Worm (Caenorhabditis elegans) whole organism, L1 larva: Measurements from ENCODE around the gene F48G7.12.

Experiments used
- C04F5.9 ChIP-seq: sonication (generic microtip); optimal IDR thresholded peaks from 2 replicates; lab custom pipeline; 2016; ENCODE audit warnings: missing genetic modification characterization, missing compliant biosample characterization
- C16A3.4 ChIP-seq: fragments of 150-350 bp; optimal IDR thresholded peaks from 2 replicates; lab custom pipeline; 2014; ENCODE audit warnings: missing biosample characterization, missing genetic modification characterization
- C34B4.2 ChIP-seq: sonication (generic microtip); optimal IDR thresholded peaks from 2 replicates; lab custom pipeline; 2017; ENCODE audit warnings: mild to moderate bottlenecking, missing genetic modification characterization, missing compliant biosample characterization
- F16B12.6 ChIP-seq: fragments of 150-350 bp; optimal IDR thresholded peaks from 2 replicates; lab custom pipeline; 2014; ENCODE audit warnings: missing biosample characterization, missing genetic modification characterization
- aly-2 ChIP-seq: fragments of 150-350 bp; optimal IDR thresholded peaks from 2 replicates; lab custom pipeline; 2014; ENCODE audit warnings: missing biosample characterization, missing genetic modification characterization
- blmp-1 ChIP-seq: fragments of 150-350 bp; optimal IDR thresholded peaks from 2 replicates; lab custom pipeline; 2014; ENCODE audit warnings: missing biosample characterization, missing genetic modification characterization
- ceh-8 ChIP-seq: fragments of 200-800 bp; sonication (Bioruptor generic); optimal IDR thresholded peaks from 2 replicates; lab custom pipeline; 2018; ENCODE audit warnings: mild to moderate bottlenecking, missing genetic modification characterization, moderate library complexity, missing compliant biosample characterization
- ceh-82 ChIP-seq, 3 experiments: fragments of 150-350 bp in 1 of 3; sonication (generic microtip) in 2 of 3; optimal IDR thresholded peaks; 2 replicates each; lab custom pipeline; 2014 to 2017; ENCODE audit warnings: missing biosample characterization in 3 of 3, missing genetic modification characterization in 3 of 3
- ceh-88 ChIP-seq: fragments of 200-800 bp; sonication (Bioruptor generic); IDR thresholded peaks from 2 replicates; pipeline ENCODE4 v1.3.6; 2022; ENCODE audit warnings: missing genetic modification characterization, missing compliant biosample characterization
- ceh-90 ChIP-seq: sonication (generic microtip); optimal IDR thresholded peaks from 2 replicates; lab custom pipeline; 2016; ENCODE audit warnings: missing genetic modification characterization, missing compliant biosample characterization
- ces-1 ChIP-seq: fragments of 150-350 bp; optimal IDR thresholded peaks from 2 replicates; lab custom pipeline; 2014; ENCODE audit warnings: missing biosample characterization, missing genetic modification reagents, missing genetic modification characterization
- dsc-1 ChIP-seq: sonication (generic microtip); optimal IDR thresholded peaks from 2 replicates; lab custom pipeline; 2016; ENCODE audit warnings: mild to moderate bottlenecking, missing genetic modification characterization, missing compliant biosample characterization
- efl-1 ChIP-seq, 4 experiments: fragments of 150-350 bp; optimal IDR thresholded peaks in 3 of 4; peaks in 1 of 4; 1 replicate in 1 of 4; 2 replicates in 3 of 4; lab custom pipeline; 2014; ENCODE audit warnings: missing biosample characterization in 2 of 4, missing genetic modification characterization in 2 of 4, missing genetic modification reagents in 2 of 4
- efl-3 ChIP-seq: fragments of 200-800 bp; sonication (Bioruptor generic); optimal IDR thresholded peaks from 2 replicates; lab custom pipeline; 2018; ENCODE audit warnings: mild to moderate bottlenecking, missing genetic modification characterization, missing compliant biosample characterization
- egl-13 ChIP-seq: sonication (generic microtip); optimal IDR thresholded peaks from 2 replicates; lab custom pipeline; 2016; ENCODE audit warnings: missing genotype, missing genetic modification reagents, missing genetic modification characterization, missing compliant biosample characterization
- elt-3 ChIP-seq, 6 experiments: fragments of 150-350 bp in 1 of 6; sonication (generic microtip); optimal IDR thresholded peaks; 2 replicates each; lab custom pipeline; 2017 to 2018; ENCODE audit warnings: missing biosample characterization in 6 of 6, missing genetic modification characterization in 6 of 6, inconsistent platforms in 1 of 6
- ets-5 ChIP-seq: fragments of 200-800 bp; sonication (Bioruptor generic); IDR thresholded peaks from 2 replicates; pipeline ENCODE4 v1.3.6; 2022; ENCODE audit warnings: missing genetic modification characterization, missing compliant biosample characterization
- fos-1 ChIP-seq: fragments of 150-350 bp; optimal IDR thresholded peaks from 2 replicates; lab custom pipeline; 2014; ENCODE audit warnings: missing biosample characterization, missing genetic modification characterization
- grh-1 ChIP-seq: fragments of 200-800 bp; sonication (Bioruptor generic); IDR thresholded peaks from 2 replicates; pipeline ENCODE4 v1.3.6; 2022; ENCODE audit warnings: missing genetic modification reagents, missing genetic modification characterization, missing compliant biosample characterization
- hlh-4 ChIP-seq: sonication (generic microtip); optimal IDR thresholded peaks from 2 replicates; lab custom pipeline; 2016; ENCODE audit warnings: mild to moderate bottlenecking, missing genetic modification characterization, missing compliant biosample characterization
- hpl-2 ChIP-seq: fragments of 150-350 bp; optimal IDR thresholded peaks from 2 replicates; lab custom pipeline; 2014; ENCODE audit warnings: missing biosample characterization, missing genetic modification reagents, missing genetic modification characterization
- lin-13 ChIP-seq: fragments of 150-350 bp; optimal IDR thresholded peaks from 2 replicates; lab custom pipeline; 2014; ENCODE audit warnings: missing biosample characterization, missing genetic modification reagents, missing genetic modification characterization
- lin-14 ChIP-seq: fragments of 200-800 bp; sonication (Bioruptor generic); optimal IDR thresholded peaks from 2 replicates; lab custom pipeline; 2018; ENCODE audit warnings: mild to moderate bottlenecking, missing genetic modification characterization, moderate library complexity, missing compliant biosample characterization
- lin-35 ChIP-seq, 2 experiments: fragments of 150-350 bp; optimal IDR thresholded peaks; 2 replicates each; lab custom pipeline; 2014; ENCODE audit warnings: missing biosample characterization in 2 of 2, missing genetic modification characterization in 2 of 2, missing genetic modification reagents in 2 of 2
- lin-39 ChIP-seq: fragments of 150-350 bp; optimal IDR thresholded peaks from 2 replicates; lab custom pipeline; 2014; ENCODE audit warnings: missing biosample characterization, missing genetic modification reagents, missing genetic modification characterization
- lir-3 ChIP-seq: sonication (generic microtip); optimal IDR thresholded peaks from 2 replicates; lab custom pipeline; 2016; ENCODE audit warnings: mild to moderate bottlenecking, missing genetic modification characterization, moderate library complexity, missing compliant biosample characterization; ENCODE audit not compliant: poor library complexity
- lsy-2 ChIP-seq, 2 experiments: fragments of 150-350 bp; optimal IDR thresholded peaks; 2 replicates each; lab custom pipeline; 2014; ENCODE audit warnings: missing biosample characterization in 2 of 2, missing genetic modification characterization in 2 of 2
- nhr-19 ChIP-seq: fragments of 200-800 bp; sonication (Bioruptor generic); conservative IDR thresholded peaks from 2 replicates; pipeline ENCODE4 v1.3.6; 2022; ENCODE audit warnings: missing genetic modification characterization, missing compliant biosample characterization
- nhr-20 ChIP-seq: sonication (generic microtip); optimal IDR thresholded peaks from 2 replicates; lab custom pipeline; 2016; ENCODE audit warnings: mild to moderate bottlenecking, missing genetic modification characterization, missing compliant biosample characterization
- nhr-237 ChIP-seq: fragments of 150-350 bp; optimal IDR thresholded peaks from 2 replicates; lab custom pipeline; 2014; ENCODE audit warnings: missing biosample characterization, missing genetic modification characterization
- nhr-28 ChIP-seq: fragments of 150-350 bp; optimal IDR thresholded peaks from 2 replicates; lab custom pipeline; 2014; ENCODE audit warnings: missing biosample characterization, missing genetic modification characterization
- nhr-47 ChIP-seq: sonication (generic microtip); optimal IDR thresholded peaks from 2 replicates; lab custom pipeline; 2016; ENCODE audit warnings: mild to moderate bottlenecking, missing genetic modification characterization, moderate library complexity, missing compliant biosample characterization
- nhr-77 ChIP-seq: fragments of 150-350 bp; optimal IDR thresholded peaks from 2 replicates; lab custom pipeline; 2014; ENCODE audit warnings: missing biosample characterization, missing genetic modification characterization
- nhr-85 ChIP-seq: sonication (generic microtip); peaks from one replicate; lab custom pipeline; 2016; ENCODE audit warnings: missing genetic modification characterization, inconsistent platforms, missing compliant biosample characterization
- nhr-90 ChIP-seq: sonication (generic microtip); optimal IDR thresholded peaks from 2 replicates; lab custom pipeline; 2016; ENCODE audit warnings: mild to moderate bottlenecking, missing genetic modification characterization, missing compliant biosample characterization; ENCODE audit not compliant: poor library complexity
- skn-1 ChIP-seq: fragments of 150-350 bp; optimal IDR thresholded peaks from 2 replicates; lab custom pipeline; 2014; ENCODE audit warnings: missing biosample characterization, missing genetic modification characterization
- snpc-4 ChIP-seq: fragments of 150-350 bp; optimal IDR thresholded peaks from 2 replicates; lab custom pipeline; 2014; ENCODE audit warnings: missing biosample characterization, missing genetic modification characterization
- sptf-1 ChIP-seq: fragments of 150-350 bp; optimal IDR thresholded peaks from 2 replicates; lab custom pipeline; 2014; ENCODE audit warnings: missing biosample characterization, missing genetic modification characterization
- sup-37 ChIP-seq: fragments of 200-800 bp; sonication (Bioruptor generic); optimal IDR thresholded peaks from 2 replicates; lab custom pipeline; 2018; ENCODE audit warnings: mild to moderate bottlenecking, missing genetic modification characterization, missing compliant biosample characterization
- unc-130 ChIP-seq: fragments of 150-350 bp; optimal IDR thresholded peaks from 2 replicates; lab custom pipeline; 2017; ENCODE audit warnings: missing biosample characterization, missing genetic modification characterization, inconsistent platforms
- unc-62 ChIP-seq: fragments of 150-350 bp; optimal IDR thresholded peaks from 2 replicates; lab custom pipeline; 2014; ENCODE audit warnings: missing biosample characterization, missing genetic modification reagents, missing genetic modification characterization
- unc-86 ChIP-seq: sonication (generic microtip); optimal IDR thresholded peaks from 2 replicates; lab custom pipeline; 2016; ENCODE audit warnings: missing genetic modification characterization, missing compliant biosample characterization
- vab-15 ChIP-seq: sonication (generic microtip); optimal IDR thresholded peaks from 2 replicates; lab custom pipeline; 2017; ENCODE audit warnings: missing genotype, mild to moderate bottlenecking, missing genetic modification characterization, missing compliant biosample characterization
- xbp-1 ChIP-seq: sonication (generic microtip); optimal IDR thresholded peaks from 2 replicates; lab custom pipeline; 2016; ENCODE audit warnings: missing genetic modification characterization, missing compliant biosample characterization
- zip-4 ChIP-seq: fragments of 200-800 bp; sonication (Bioruptor generic); optimal IDR thresholded peaks from 2 replicates; lab custom pipeline; 2018; ENCODE audit warnings: mild to moderate bottlenecking, missing genetic modification characterization, moderate library complexity, missing compliant biosample characterization

Gene F48G7.12

ce11 chrV:615275-615674 lies 30.8 kb downstream of the F48G7.12 start, which contains the start of gene F48G7.13:
F48G7.13 (plus strand) TSS chrV:615575.
- TF ChIP-seq aly-2 = no peak
- no peak for TF ChIP-seq vab-15
- no peak for TF ChIP-seq nhr-237
- no peak for TF ChIP-seq egl-13 (tag; lab: Kevin White, UChicago)
- no peak for TF ChIP-seq lin-35 (GFP tag; optimal IDR thresholded peaks at IDR 0.05; lab: Kevin White, UChicago)
- no peak for TF ChIP-seq lin-39
- no peak for TF ChIP-seq ceh-82 (tag; optimal IDR thresholded peaks at IDR 0.05; lab: Kevin White, UChicago)
- no peak for TF ChIP-seq ceh-88 (GFP tag; lab: Robert Waterston, UW)
- TF ChIP-seq lin-14 = no peak
- TF ChIP-seq nhr-47 (tag; lab: Kevin White, UChicago) = no peak
- no peak for TF ChIP-seq elt-3 (tag; optimal IDR thresholded peaks at IDR 0.05; lab: Kevin White, UChicago)
- no peak for TF ChIP-seq hlh-4 (tag; lab: Kevin White, UChicago)
- no peak for TF ChIP-seq sptf-1 (tag; lab: Kevin White, UChicago)
- TF ChIP-seq efl-3 (GFP tag; lab: Kevin White, UChicago) = no peak
- TF ChIP-seq lin-13 (GFP tag; lab: Kevin White, UChicago) = no peak

ce11 chrV:610217-610616 lies 35.8 kb downstream of the F48G7.12 start, which contains the start of gene nhr-90:
nhr-90 (plus strand) TSS chrV:610512.
- TF ChIP-seq skn-1 (tag; lab: Kevin White, UChicago) (peak; percentile 18), egl-13 (tag; lab: Kevin White, UChicago) (no peak), lsy-2 (tag; optimal IDR thresholded peaks at IDR 0.05; lab: Kevin White, UChicago) (no peak), nhr-20 (tag; lab: Kevin White, UChicago) (peak; percentile 55), ces-1 (no peak), nhr-85 (tag; lab: Kevin White, UChicago) (peak; percentile 72), nhr-19 (GFP tag; lab: Robert Waterston, UW) (no peak), unc-130 (tag; lab: Kevin White, UChicago) (no peak), efl-1 (optimal IDR thresholded peaks at IDR 0.05; lab: Kevin White, UChicago) (no peak), efl-1 (GFP tag; optimal IDR thresholded peaks at IDR 0.05 in 1 of 2; lab: Kevin White, UChicago) (peak in 1 of 2 experiments; percentile 46), blmp-1 (tag; lab: Kevin White, UChicago) (peak; percentile 0), fos-1 (no peak), lin-35 (GFP tag; optimal IDR thresholded peaks at IDR 0.05; lab: Kevin White, UChicago) (peak in 1 of 2 experiments; percentile 46), lir-3 (tag; lab: Kevin White, UChicago) (no peak), C04F5.9 (tag; lab: Kevin White, UChicago) (no peak), zip-4 (GFP tag; lab: Kevin White, UChicago) (no peak), C16A3.4 (tag; lab: Kevin White, UChicago) (peak; percentile 5)

DNA sequence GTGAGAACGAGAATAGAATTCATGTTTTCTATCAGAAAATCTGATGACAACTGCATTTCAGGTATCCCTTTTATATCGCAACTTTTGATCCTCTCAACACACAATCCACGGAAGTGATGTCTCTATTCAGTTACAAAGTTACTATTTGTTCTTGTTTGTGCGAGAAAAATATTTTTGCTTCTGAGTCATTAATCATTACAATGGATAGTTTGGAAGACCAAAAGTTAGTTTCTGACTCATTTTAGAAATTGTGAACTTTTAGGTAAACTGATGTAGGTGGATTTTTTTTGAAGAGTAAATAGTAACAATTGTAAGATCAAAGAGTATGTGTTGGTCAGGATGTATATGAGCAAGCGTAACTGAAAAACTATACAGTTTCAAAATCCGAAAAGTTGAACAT lies 36.4 kb downstream of the F48G7.12 start, which contains the start of gene srlf-36:
Gene srlf-36 (minus strand): TSS at position 101 of the 400 bp plus-strand sequence.
- TF ChIP-seq ceh-8 (GFP tag; lab: Kevin White, UChicago) (no peak), sup-37 (no peak), ets-5 (GFP tag; lab: Robert Waterston, UW) (no peak), efl-3 (GFP tag; lab: Kevin White, UChicago) (no peak), unc-86 (tag; lab: Kevin White, UChicago) (no peak), unc-62 (GFP tag; lab: Kevin White, UChicago) (no peak), C04F5.9 (tag; lab: Kevin White, UChicago) (no peak)

DNA sequence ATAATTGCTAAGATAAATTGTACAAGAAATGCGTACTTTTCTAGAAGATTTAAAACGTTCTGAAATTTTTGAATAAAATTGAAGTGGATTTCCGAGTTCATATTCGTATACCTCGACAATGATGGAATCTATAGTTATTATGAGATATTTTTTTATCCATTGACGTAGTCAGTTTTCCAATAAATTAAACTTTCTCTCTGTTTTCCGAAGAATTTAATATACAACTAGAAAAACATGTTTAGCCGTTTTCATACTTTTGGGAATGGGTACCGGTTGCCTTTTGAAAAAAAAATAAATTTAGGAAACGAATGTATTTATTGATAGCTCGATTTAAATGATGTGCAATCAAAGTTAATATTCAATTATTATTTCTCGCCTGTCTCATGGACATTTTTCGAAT lies 37.2 kb downstream of the F48G7.12 start, which contains the start of gene srw-109:
Gene srw-109 (minus strand): TSS at position 101 of the 400 bp plus-strand sequence.
- TF ChIP-seq nhr-237 (no peak), ceh-90 (tag; lab: Kevin White, UChicago) (no peak), nhr-28 (no peak), nhr-90 (tag; lab: Kevin White, UChicago) (no peak), grh-1 (GFP tag; lab: Robert Waterston, UW) (no peak), F16B12.6 (tag; lab: Kevin White, UChicago) (no peak), hpl-2 (no peak), C34B4.2 (no peak), dsc-1 (tag; lab: Kevin White, UChicago) (no peak), snpc-4 (tag; lab: Kevin White, UChicago) (no peak), ceh-8 (GFP tag; lab: Kevin White, UChicago) (no peak), lsy-2 (tag; optimal IDR thresholded peaks at IDR 0.05; lab: Kevin White, UChicago) (no peak), nhr-77 (tag; lab: Kevin White, UChicago) (no peak), xbp-1 (tag; lab: Kevin White, UChicago) (no peak), ces-1 (no peak)
